Fruit fly (Drosophila melanogaster): ENCODE data around the gene Rpt2.
A peak's percentile ranks its signal among the peaks of the same experiment; 100 is the strongest.

Rpt2 gene

dm6 chr3R:23888273-23889220, 42.8 kb downstream of the Rpt2 start:
- TF ChIP-seq GATAd (GFP tag; optimal IDR thresholded peaks at IDR 0.05) (peak; percentile 18), dsf (GFP tag; optimal IDR thresholded peaks at IDR 0.05; ENCODE audit: borderline replicate concordance) (no peak), fru (GFP tag; optimal IDR thresholded peaks at IDR 0.05) (peak; percentile 87), Myc (optimal IDR thresholded peaks at IDR 0.05) (no peak), dmrt93B (GFP tag; optimal IDR thresholded peaks at IDR 0.05) (peak; percentile 33), psq (GFP tag; optimal IDR thresholded peaks at IDR 0.05) (peak; percentile 69), Abd-B (GFP tag; optimal IDR thresholded peaks at IDR 0.05) (no peak), Sp1 (GFP tag; optimal IDR thresholded peaks at IDR 0.05) (peak; percentile 78), Rel (GFP tag; optimal IDR thresholded peaks at IDR 0.05) (peak; percentile 78), Rel (tag; optimal IDR thresholded peaks at IDR 0.05) (peak; percentile 92), lola (GFP tag; optimal IDR thresholded peaks at IDR 0.05) (no peak), Hr78 (GFP tag; optimal IDR thresholded peaks at IDR 0.05) (no peak), tai (GFP tag; optimal IDR thresholded peaks at IDR 0.05) (peak; percentile 86), h (GFP tag; optimal IDR thresholded peaks at IDR 0.05) (peak; percentile 89), CG32264 (GFP tag; optimal IDR thresholded peaks at IDR 0.05) (peak; percentile 72), Mio (GFP tag; optimal IDR thresholded peaks at IDR 0.05) (peak; percentile 3), brk (GFP tag; optimal IDR thresholded peaks at IDR 0.05) (peak; percentile 75), CG9705 (GFP tag; optimal IDR thresholded peaks at IDR 0.05) (peak; percentile 60), woc (GFP tag; optimal IDR thresholded peaks at IDR 0.05) (peak; percentile 62), sage (GFP tag; optimal IDR thresholded peaks at IDR 0.05) (peak; percentile 10), sv (GFP tag; optimal IDR thresholded peaks at IDR 0.05) (no peak), Dif (GFP tag; optimal IDR thresholded peaks at IDR 0.05; ENCODE audit: partially characterized antibody) (no peak), Dfd (GFP tag; optimal IDR thresholded peaks at IDR 0.05) (no peak), dl (GFP tag; optimal IDR thresholded peaks at IDR 0.05; ENCODE audit: insufficient read depth in 1 of 2, partially characterized antibody in 2 of 2) (no peak), foxo (GFP tag; optimal IDR thresholded peaks at IDR 0.05) (peak; percentile 38 to 92), OdsH (GFP tag; optimal IDR thresholded peaks at IDR 0.05) (peak; percentile 84), Jra (GFP tag; optimal IDR thresholded peaks at IDR 0.05) (peak; percentile 45), HLH106 (tag; optimal IDR thresholded peaks at IDR 0.05) (peak; percentile 88), ey (GFP tag; optimal IDR thresholded peaks at IDR 0.05) (peak; percentile 88), br (GFP tag; optimal IDR thresholded peaks at IDR 0.05) (peak; percentile 86), CrebA (GFP tag; optimal IDR thresholded peaks at IDR 0.05; ENCODE audit: borderline replicate concordance) (no peak), Hnf4 (GFP tag; optimal IDR thresholded peaks at IDR 0.05) (peak; percentile 80), jim (GFP tag; optimal IDR thresholded peaks at IDR 0.05) (no peak), rgr (GFP tag; optimal IDR thresholded peaks at IDR 0.05) (peak; percentile 89), Hr83 (GFP tag; optimal IDR thresholded peaks at IDR 0.05; ENCODE audit: poor library complexity, severe bottlenecking) (no peak), N (GFP tag; optimal IDR thresholded peaks at IDR 0.05) (no peak), Vsx2 (GFP tag; optimal IDR thresholded peaks at IDR 0.05; ENCODE audit: partially characterized antibody) (no peak), usp (GFP tag; optimal IDR thresholded peaks at IDR 0.05) (no peak), pan (optimal IDR thresholded peaks at IDR 0.05) (no peak)

- no peak for TF ChIP-seq Hr83 (GFP tag; optimal IDR thresholded peaks at IDR 0.05; ENCODE audit: poor library complexity, severe bottlenecking)
- TF ChIP-seq dl (GFP tag; optimal IDR thresholded peaks at IDR 0.05; ENCODE audit: insufficient read depth in 1 of 2, partially characterized antibody in 2 of 2), result no peak
- no peak for TF ChIP-seq CrebA (GFP tag; optimal IDR thresholded peaks at IDR 0.05; ENCODE audit: borderline replicate concordance)
- no peak for TF ChIP-seq Vsx2 (GFP tag; optimal IDR thresholded peaks at IDR 0.05; ENCODE audit: partially characterized antibody)
- no peak for TF ChIP-seq dsf (GFP tag; optimal IDR thresholded peaks at IDR 0.05; ENCODE audit: borderline replicate concordance)
- no peak for TF ChIP-seq rgr (GFP tag; optimal IDR thresholded peaks at IDR 0.05)
- no peak for TF ChIP-seq psq (GFP tag; optimal IDR thresholded peaks at IDR 0.05)
- TF ChIP-seq Dif (GFP tag; optimal IDR thresholded peaks at IDR 0.05; ENCODE audit: partially characterized antibody), result no peak
- no peak for TF ChIP-seq Abd-B (GFP tag; optimal IDR thresholded peaks at IDR 0.05)
- no peak for TF ChIP-seq usp (GFP tag; optimal IDR thresholded peaks at IDR 0.05)
- TF ChIP-seq Hr78 (GFP tag; optimal IDR thresholded peaks at IDR 0.05), result no peak
- TF ChIP-seq lola (GFP tag; optimal IDR thresholded peaks at IDR 0.05), result no peak
- TF ChIP-seq sv (GFP tag; optimal IDR thresholded peaks at IDR 0.05), result no peak
- no peak for TF ChIP-seq Sp1 (GFP tag; optimal IDR thresholded peaks at IDR 0.05)
- no peak for TF ChIP-seq GATAd (GFP tag; optimal IDR thresholded peaks at IDR 0.05)
- TF ChIP-seq sage (GFP tag; optimal IDR thresholded peaks at IDR 0.05), result no peak
- TF ChIP-seq dmrt93B (GFP tag; optimal IDR thresholded peaks at IDR 0.05), result no peak
- TF ChIP-seq tai (GFP tag; optimal IDR thresholded peaks at IDR 0.05), result no peak
These were observed 43.8 kb downstream of the Rpt2 start for dm6 chr3R:23887572-23887971.
